Fruit fly (Drosophila melanogaster) whole organism, embryonic: ENCODE data around the gene nSMase.

ENCODE experiments used
- Atf-2 ChIP-seq: fragments of 200-800 bp; sonication (Bioruptor generic); optimal IDR thresholded peaks from 2 replicates; lab custom pipeline; 2016; ENCODE audit warnings: missing biosample characterization, missing genetic modification characterization
- BEAF-32 ChIP-seq: fragments of 200-800 bp; sonication (Bioruptor generic); optimal IDR thresholded peaks from 3 replicates; lab custom pipeline; 2017; ENCODE audit warnings: missing biosample characterization, missing genetic modification characterization, mild to moderate bottlenecking, moderate library complexity, missing genetic modification reagents
- CG11093 ChIP-seq: fragments of 200-800 bp; sonication (Bioruptor generic); IDR thresholded peaks from 3 replicates; pipeline ENCODE4 v1.3.6; 2022; ENCODE audit warnings: missing biosample characterization, missing genetic modification characterization
- CG12104 ChIP-seq: fragments of 200-800 bp; sonication (Bioruptor generic); optimal IDR thresholded peaks from 3 replicates; lab custom pipeline; 2016; ENCODE audit warnings: missing biosample characterization, missing genetic modification characterization
- CG12769 ChIP-seq: fragments of 200-800 bp; sonication (Bioruptor generic); optimal IDR thresholded peaks from 2 replicates; lab custom pipeline; 2019; ENCODE audit warnings: missing biosample characterization, mild to moderate bottlenecking, missing genetic modification characterization, moderate library complexity
- CG13123 ChIP-seq: fragments of 200-800 bp; sonication (Bioruptor generic); optimal IDR thresholded peaks from 2 replicates; lab custom pipeline; 2016; ENCODE audit warnings: missing biosample characterization, missing genetic modification characterization
- CG14014 ChIP-seq: fragments of 200-800 bp; sonication (Bioruptor generic); IDR thresholded peaks from 2 replicates; pipeline ENCODE4 v1.3.6; 2022; ENCODE audit warnings: missing biosample characterization, missing genetic modification characterization
- CG1603 ChIP-seq: fragments of 200-800 bp; sonication (Bioruptor generic); optimal IDR thresholded peaks from 2 replicates; lab custom pipeline; 2019; ENCODE audit warnings: missing biosample characterization, mild to moderate bottlenecking, missing genetic modification characterization, moderate library complexity
- CG2889 ChIP-seq: fragments of 200-800 bp; sonication (Bioruptor generic); IDR thresholded peaks from 3 replicates; pipeline ENCODE4 v1.3.6; 2022; ENCODE audit warnings: missing biosample characterization, missing genetic modification characterization
- CG3838 ChIP-seq: fragments of 200-800 bp; sonication (Bioruptor generic); optimal IDR thresholded peaks from 3 replicates; lab custom pipeline; 2016; ENCODE audit warnings: missing biosample characterization, missing genetic modification characterization
- CG4730 ChIP-seq: fragments of 200-800 bp; sonication (Bioruptor generic); IDR thresholded peaks from 2 replicates; pipeline ENCODE4 v1.3.6; 2022; ENCODE audit warnings: missing biosample characterization, missing genetic modification characterization
- CG5245 ChIP-seq: fragments of 200-800 bp; sonication (Bioruptor generic); optimal IDR thresholded peaks from 3 replicates; lab custom pipeline; 2016; ENCODE audit warnings: missing biosample characterization, missing genetic modification characterization
- CG6791 ChIP-seq: fragments of 200-800 bp; sonication (Bioruptor generic); IDR thresholded peaks from 3 replicates; pipeline ENCODE4 v1.3.6; 2022; ENCODE audit warnings: missing biosample characterization, missing genetic modification characterization; ENCODE audit not compliant: partially characterized antibody
- CG7928 ChIP-seq: fragments of 200-800 bp; sonication (Bioruptor generic); optimal IDR thresholded peaks from 2 replicates; lab custom pipeline; 2017; ENCODE audit warnings: missing biosample characterization, mild to moderate bottlenecking, missing genetic modification characterization
- CG7963 ChIP-seq: fragments of 200-800 bp; sonication (Bioruptor generic); IDR thresholded peaks from 3 replicates; pipeline ENCODE4 v1.3.6; 2022; ENCODE audit warnings: missing biosample characterization, missing genetic modification characterization; ENCODE audit not compliant: partially characterized antibody
- CG8388 ChIP-seq: fragments of 200-800 bp; sonication (Bioruptor generic); optimal IDR thresholded peaks from 2 replicates; lab custom pipeline; 2019; ENCODE audit warnings: missing biosample characterization, mild to moderate bottlenecking, missing genetic modification characterization, moderate library complexity
- CG8924 ChIP-seq: fragments of 200-800 bp; optimal IDR thresholded peaks from 3 replicates; lab custom pipeline; 2019; ENCODE audit warnings: missing biosample characterization, mild to moderate bottlenecking, missing genetic modification characterization, moderate library complexity
- CG9609 ChIP-seq: fragments of 200-800 bp; sonication (Bioruptor generic); optimal IDR thresholded peaks from 3 replicates; lab custom pipeline; 2016; ENCODE audit warnings: missing biosample characterization, missing genetic modification characterization
- Dp ChIP-seq: fragments of 200-800 bp; sonication (Bioruptor generic); optimal IDR thresholded peaks from 2 replicates; lab custom pipeline; 2018; ENCODE audit warnings: missing biosample characterization, mild to moderate bottlenecking, missing genetic modification characterization, moderate library complexity
- Ets65A ChIP-seq: fragments of 200-800 bp; sonication (Bioruptor generic); peaks from one replicate; lab custom pipeline; 2016; ENCODE audit warnings: missing biosample characterization, missing genetic modification characterization
- MTF-1 ChIP-seq: fragments of 200-800 bp; sonication (Bioruptor generic); optimal IDR thresholded peaks from 2 replicates; lab custom pipeline; 2018; ENCODE audit warnings: missing biosample characterization, mild to moderate bottlenecking, missing genetic modification characterization, borderline replicate concordance
- Meics ChIP-seq: fragments of 200-800 bp; sonication (Bioruptor generic); optimal IDR thresholded peaks from 2 replicates; lab custom pipeline; 2017; ENCODE audit warnings: missing biosample characterization, mild to moderate bottlenecking, missing genetic modification characterization
- Nf-YC ChIP-seq: fragments of 200-800 bp; optimal IDR thresholded peaks from 3 replicates; lab custom pipeline; 2019; ENCODE audit warnings: missing biosample characterization, mild to moderate bottlenecking, missing genetic modification characterization, moderate library complexity
- ab ChIP-seq: fragments of 200-800 bp; sonication (Bioruptor generic); optimal IDR thresholded peaks from 2 replicates; lab custom pipeline; 2016; ENCODE audit warnings: missing biosample characterization, missing genetic modification characterization
- abd-A ChIP-seq: fragments of 200-800 bp; sonication (Bioruptor generic); optimal IDR thresholded peaks from 3 replicates; lab custom pipeline; 2019; ENCODE audit warnings: missing biosample characterization, mild to moderate bottlenecking, missing genetic modification characterization, moderate library complexity
- ase ChIP-seq: fragments of 200-800 bp; sonication (Bioruptor generic); IDR thresholded peaks from 3 replicates; pipeline ENCODE4 v1.3.6; 2022; ENCODE audit warnings: missing biosample characterization, missing genetic modification characterization
- az2 ChIP-seq: fragments of 200-800 bp; sonication (Bioruptor generic); optimal IDR thresholded peaks from 3 replicates; lab custom pipeline; 2016; ENCODE audit warnings: missing biosample characterization, missing genetic modification characterization
- btn ChIP-seq: fragments of 200-800 bp; sonication (Bioruptor generic); optimal IDR thresholded peaks from 2 replicates; lab custom pipeline; 2016; ENCODE audit warnings: missing biosample characterization, missing genetic modification characterization
- crol ChIP-seq: fragments of 200-800 bp; sonication (Bioruptor generic); IDR thresholded peaks from 2 replicates; pipeline ENCODE4 v1.3.6; 2022; ENCODE audit warnings: missing biosample characterization, missing genetic modification characterization
- dati ChIP-seq: fragments of 200-800 bp; sonication (Bioruptor generic); IDR thresholded peaks from 2 replicates; pipeline ENCODE4 v1.3.6; 2022; ENCODE audit warnings: missing biosample characterization, missing genetic modification characterization
- dpn ChIP-seq, 2 experiments: fragments of 200-800 bp; sonication (Bioruptor generic); optimal IDR thresholded peaks; 3 replicates each; lab custom pipeline; 2016; ENCODE audit warnings: missing biosample characterization in 2 of 2, missing genetic modification characterization in 2 of 2
- hbn ChIP-seq: fragments of 200-800 bp; sonication (Bioruptor generic); IDR thresholded peaks from 2 replicates; pipeline ENCODE4 v1.3.6; 2022; ENCODE audit warnings: missing biosample characterization, missing genetic modification characterization; ENCODE audit not compliant: partially characterized antibody
- kah ChIP-seq: fragments of 200-800 bp; sonication (Bioruptor generic); optimal IDR thresholded peaks from 2 replicates; lab custom pipeline; 2018; ENCODE audit warnings: missing biosample characterization, mild to moderate bottlenecking, missing genetic modification characterization
- kni ChIP-seq: fragments of 200-800 bp; sonication (Bioruptor generic); optimal IDR thresholded peaks from 3 replicates; lab custom pipeline; 2017; ENCODE audit warnings: mild to moderate bottlenecking, missing biosample characterization, missing genetic modification reagents, missing genetic modification characterization
- lilli ChIP-seq: fragments of 200-800 bp; sonication (Bioruptor generic); optimal IDR thresholded peaks from 3 replicates; lab custom pipeline; 2016; ENCODE audit warnings: missing biosample characterization, missing genetic modification characterization
- mirr ChIP-seq: fragments of 200-800 bp; sonication (Bioruptor generic); optimal IDR thresholded peaks from 3 replicates; lab custom pipeline; 2018; ENCODE audit warnings: missing biosample characterization, mild to moderate bottlenecking, missing genetic modification characterization
- otp ChIP-seq: fragments of 200-800 bp; sonication (Bioruptor generic); IDR thresholded peaks from 3 replicates; pipeline ENCODE4, ENCODE4 v1.3.6; 2022; ENCODE audit warnings: missing biosample characterization, missing genetic modification characterization
- pfk ChIP-seq: fragments of 200-800 bp; sonication (Bioruptor generic); optimal IDR thresholded peaks from 2 replicates; lab custom pipeline; 2018; ENCODE audit warnings: missing biosample characterization, mild to moderate bottlenecking, missing genetic modification characterization, moderate library complexity
- pnt ChIP-seq: fragments of 200-800 bp; sonication (Bioruptor generic); optimal IDR thresholded peaks from 3 replicates; lab custom pipeline; 2016; ENCODE audit warnings: missing biosample characterization, missing genetic modification characterization
- ranshi ChIP-seq: fragments of 200-800 bp; sonication (Bioruptor generic); IDR thresholded peaks from 2 replicates; pipeline ENCODE4 v1.3.6; 2022; ENCODE audit warnings: missing biosample characterization, missing genetic modification characterization
- rib ChIP-seq: fragments of 200-800 bp; sonication (Bioruptor generic); IDR thresholded peaks from 2 replicates; pipeline ENCODE4 v1.3.6; 2022; ENCODE audit warnings: missing biosample characterization, missing genetic modification characterization
- sd ChIP-seq: fragments of 200-800 bp; sonication (Bioruptor generic); optimal IDR thresholded peaks from 3 replicates; lab custom pipeline; 2018; ENCODE audit warnings: missing biosample characterization, mild to moderate bottlenecking, missing genetic modification characterization, moderate library complexity
- slp2 ChIP-seq: fragments of 200-800 bp; sonication (Bioruptor generic); optimal IDR thresholded peaks from 2 replicates; lab custom pipeline; 2016; ENCODE audit warnings: missing biosample characterization, missing genetic modification characterization
- tna ChIP-seq: fragments of 200-800 bp; sonication (Bioruptor generic); IDR thresholded peaks from 2 replicates; pipeline ENCODE4 v1.3.6; 2022; ENCODE audit warnings: missing biosample characterization, missing genetic modification characterization; ENCODE audit not compliant: partially characterized antibody
- trh ChIP-seq: fragments of 200-800 bp; sonication (Bioruptor generic); optimal IDR thresholded peaks from 2 replicates; lab custom pipeline; 2016; ENCODE audit warnings: missing biosample characterization, missing genetic modification characterization
- tup ChIP-seq: fragments of 200-800 bp; sonication (Bioruptor generic); optimal IDR thresholded peaks from 2 replicates; lab custom pipeline; 2016; ENCODE audit warnings: missing biosample characterization, mild to moderate bottlenecking, missing genetic modification characterization, moderate library complexity
- vvl ChIP-seq: fragments of 200-800 bp; sonication (Bioruptor generic); IDR thresholded peaks from 2 replicates; pipeline ENCODE4 v1.3.6; 2022; ENCODE audit warnings: missing biosample characterization, missing genetic modification characterization
- wek ChIP-seq: fragments of 200-800 bp; sonication (Bioruptor generic); optimal IDR thresholded peaks from 3 replicates; lab custom pipeline; 2018; ENCODE audit warnings: missing biosample characterization, mild to moderate bottlenecking, missing genetic modification characterization, moderate library complexity
- z ChIP-seq: fragments of 200-800 bp; sonication (Bioruptor generic); IDR thresholded peaks from 3 replicates; pipeline ENCODE4 v1.3.6; 2022; ENCODE audit warnings: missing biosample characterization, missing genetic modification characterization

The nSMase gene

DNA sequence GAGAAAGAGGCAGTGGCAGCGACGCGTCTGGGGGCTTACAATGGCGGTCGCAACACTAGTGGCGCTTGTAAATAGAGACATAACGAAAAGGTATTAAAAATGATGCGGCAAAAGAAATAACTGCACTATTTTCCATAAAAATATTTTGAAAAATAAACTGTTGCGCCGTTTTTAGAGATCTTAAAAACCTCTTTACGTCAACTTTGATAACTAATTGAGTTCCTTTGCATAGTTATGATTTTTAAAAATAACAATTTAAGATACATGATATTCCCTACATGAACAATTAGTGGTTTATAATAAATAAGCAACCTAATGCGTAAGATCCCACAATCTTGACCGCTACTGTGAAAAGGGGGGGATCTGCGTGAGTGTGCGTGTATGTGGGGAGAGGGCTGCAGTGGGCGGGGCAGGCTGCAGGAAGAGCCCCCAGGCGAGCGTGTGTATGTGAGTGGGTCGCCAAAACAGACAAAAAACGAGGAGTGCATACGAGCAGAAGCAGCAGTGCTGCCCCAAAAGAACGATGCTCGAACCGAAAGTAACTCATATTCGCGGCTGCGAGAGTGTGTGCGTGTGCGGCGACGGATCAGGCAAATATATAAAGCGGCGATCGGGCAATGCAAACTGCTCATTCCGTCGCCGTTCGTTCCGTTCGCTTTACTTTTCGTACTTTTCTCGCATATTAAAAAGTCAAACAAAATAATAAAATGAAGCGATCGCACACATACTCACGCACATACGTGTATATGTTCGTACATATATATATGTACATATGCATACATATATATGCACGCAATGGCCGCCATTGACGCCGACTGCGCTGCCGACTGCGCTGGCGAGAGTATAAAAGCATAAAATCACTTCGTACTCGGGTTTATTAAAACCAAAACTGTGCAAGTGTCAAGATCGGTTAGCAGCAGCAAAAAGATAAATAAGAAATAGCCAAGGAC, 30.0 kb downstream of the nSMase start (continued):
- TF ChIP-seq trh (GFP tag; lab: Kevin White, UChicago) (no peak), sd (tag; lab: Kevin White, UChicago) (no peak), Nf-YC (tag; lab: Kevin White, UChicago) (no peak), hbn (GFP tag; lab: Robert Waterston, UW) (no peak), pfk (GFP tag; lab: Kevin White, UChicago) (no peak), tna (no peak), otp (GFP tag; lab: Robert Waterston, UW) (no peak), slp2 (no peak), CG7963 (GFP tag; lab: Robert Waterston, UW) (no peak), abd-A (tag; lab: Kevin White, UChicago) (no peak), crol (peak; percentile 45; the same call in 1 of the 2 replicates), kni (GFP tag; lab: Kevin White, UChicago) (no peak), z (GFP tag; lab: Robert Waterston, UW) (no peak), ab (GFP tag; lab: Kevin White, UChicago) (no peak), CG8388 (GFP tag; lab: Kevin White, UChicago) (no peak), CG1603 (no peak), rib (GFP tag; lab: Robert Waterston, UW) (no peak), dpn (GFP tag; optimal IDR thresholded peaks at IDR 0.05; lab: Kevin White, UChicago) (peak in 1 of 2 experiments; percentile 53), wek (GFP tag; lab: Kevin White, UChicago) (no peak), vvl (GFP tag; lab: Robert Waterston, UW) (no peak), Atf-2 (GFP tag; lab: Kevin White, UChicago) (peak; percentile 29), CG12769 (tag; lab: Kevin White, UChicago) (no peak), BEAF-32 (GFP tag; lab: Kevin White, UChicago) (no peak), ranshi (no peak), ase (GFP tag; lab: Robert Waterston, UW) (no peak), dati (0 out of 2 replicates have a peak, but pooled peaks have one; percentile 21), Meics (GFP tag; lab: Kevin White, UChicago) (peak; percentile 14), CG11093 (GFP tag; lab: Robert Waterston, UW) (no peak), pnt (GFP tag; lab: Kevin White, UChicago) (peak; percentile 16), CG5245 (GFP tag; lab: Kevin White, UChicago) (peak; percentile 9), CG12104 (peak; percentile 4), kah (GFP tag; lab: Kevin White, UChicago) (no peak), CG13123 (GFP tag; lab: Kevin White, UChicago) (no peak), az2 (GFP tag; lab: Kevin White, UChicago) (peak; percentile 56), CG7928 (GFP tag; lab: Kevin White, UChicago) (no peak), mirr (no peak), CG9609 (GFP tag; lab: Kevin White, UChicago) (no peak), CG8924 (peak; percentile 54), CG3838 (GFP tag; lab: Kevin White, UChicago) (no peak), CG6791 (no peak), CG4730 (no peak), CG14014 (no peak), CG2889 (GFP tag; lab: Robert Waterston, UW) (no peak), lilli (GFP tag; lab: Kevin White, UChicago) (peak; percentile 55), Dp (GFP tag; lab: Kevin White, UChicago) (no peak), tup (GFP tag; lab: Kevin White, UChicago) (no peak), btn (no peak), MTF-1 (GFP tag; lab: Kevin White, UChicago) (no peak), Ets65A (GFP tag; lab: Kevin White, UChicago) (peak; percentile 92)
